Worm (Caenorhabditis elegans): Measurements from ENCODE around the gene T21C9.11.

The T21C9.11 gene

DNA sequence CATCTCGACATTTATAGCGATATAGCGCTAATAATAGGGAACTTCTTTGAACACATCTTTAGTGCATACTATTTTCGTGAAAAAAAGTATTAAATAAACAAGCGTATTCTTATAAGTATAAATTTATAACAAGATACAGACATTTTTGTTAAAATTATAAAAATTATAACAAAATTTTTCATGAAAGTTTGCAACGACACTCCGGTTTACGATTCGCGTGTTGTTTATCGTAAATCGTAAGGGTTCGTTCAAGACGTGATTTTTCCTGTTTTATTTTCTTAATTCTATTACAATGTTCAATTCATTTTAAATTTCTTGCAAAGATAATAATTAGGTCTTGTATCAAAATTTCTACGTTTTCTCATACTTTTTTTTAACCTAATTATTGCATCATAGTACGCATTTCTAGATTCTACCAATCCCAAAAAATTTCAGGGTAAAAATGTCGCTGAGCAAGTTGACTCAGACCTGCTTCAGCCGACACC, 4.0 kb upstream of the T21C9.11 start, which contains the start of gene scpl-4:
TSS of gene scpl-4 (plus strand) at position 435 of the 485 bp plus-strand sequence.
- TF ChIP-seq ceh-34 (tag; optimal IDR thresholded peaks at IDR 0.05): no peak
- no peak for TF ChIP-seq hlh-6 (tag; optimal IDR thresholded peaks at IDR 0.05)
- no peak for TF ChIP-seq ceh-24 (tag; optimal IDR thresholded peaks at IDR 0.05)
- no peak for TF ChIP-seq ceh-30 (tag; optimal IDR thresholded peaks at IDR 0.05)
- TF ChIP-seq rnt-1 (tag; optimal IDR thresholded peaks at IDR 0.05): no peak
- TF ChIP-seq gmeb-2 (tag; optimal IDR thresholded peaks at IDR 0.05): no peak
- no peak for TF ChIP-seq ama-1 (optimal IDR thresholded peaks at IDR 0.05)
- no peak for TF ChIP-seq hlh-30 (tag; optimal IDR thresholded peaks at IDR 0.05; ENCODE audit: insufficient read depth)
- no peak for TF ChIP-seq lin-11 (tag; optimal IDR thresholded peaks at IDR 0.05)

ce11 chrV:10597234-10597633, 2.5 kb upstream of the T21C9.11 start, which contains the start of gene T21C9.13:
Gene T21C9.13 (plus strand): TSS chrV:10597266.
- TF ChIP-seq tbx-7 (tag; optimal IDR thresholded peaks at IDR 0.05) (no peak), gmeb-2 (tag; optimal IDR thresholded peaks at IDR 0.05) (no peak), nfya-1 (tag; optimal IDR thresholded peaks at IDR 0.05) (no peak), K09A11.1 (tag; optimal IDR thresholded peaks at IDR 0.05; ENCODE audit: insufficient read depth) (no peak), pat-9 (tag; optimal IDR thresholded peaks at IDR 0.05) (no peak), npax-4 (tag; optimal IDR thresholded peaks at IDR 0.05) (no peak), lin-11 (tag; optimal IDR thresholded peaks at IDR 0.05) (no peak), ama-1 (optimal IDR thresholded peaks at IDR 0.05) (no peak), ceh-45 (GFP tag; IDR thresholded peaks at IDR 0.05) (no peak), dve-1 (tag; optimal IDR thresholded peaks at IDR 0.05) (no peak)

- TF ChIP-seq ceh-14 (tag; optimal IDR thresholded peaks at IDR 0.05): no peak
- TF ChIP-seq K02D7.2 (tag; optimal IDR thresholded peaks at IDR 0.05): no peak
- TF ChIP-seq lim-6 (tag; optimal IDR thresholded peaks at IDR 0.05): no peak
- TF ChIP-seq ceh-24 (tag; optimal IDR thresholded peaks at IDR 0.05): no peak
These were observed 2.2 kb downstream of the T21C9.11 start, which contains the start of gene T21C9.9 for ce11 chrV:10592479-10592878. Gene T21C9.9 (minus strand): TSS chrV:10592579.

DNA sequence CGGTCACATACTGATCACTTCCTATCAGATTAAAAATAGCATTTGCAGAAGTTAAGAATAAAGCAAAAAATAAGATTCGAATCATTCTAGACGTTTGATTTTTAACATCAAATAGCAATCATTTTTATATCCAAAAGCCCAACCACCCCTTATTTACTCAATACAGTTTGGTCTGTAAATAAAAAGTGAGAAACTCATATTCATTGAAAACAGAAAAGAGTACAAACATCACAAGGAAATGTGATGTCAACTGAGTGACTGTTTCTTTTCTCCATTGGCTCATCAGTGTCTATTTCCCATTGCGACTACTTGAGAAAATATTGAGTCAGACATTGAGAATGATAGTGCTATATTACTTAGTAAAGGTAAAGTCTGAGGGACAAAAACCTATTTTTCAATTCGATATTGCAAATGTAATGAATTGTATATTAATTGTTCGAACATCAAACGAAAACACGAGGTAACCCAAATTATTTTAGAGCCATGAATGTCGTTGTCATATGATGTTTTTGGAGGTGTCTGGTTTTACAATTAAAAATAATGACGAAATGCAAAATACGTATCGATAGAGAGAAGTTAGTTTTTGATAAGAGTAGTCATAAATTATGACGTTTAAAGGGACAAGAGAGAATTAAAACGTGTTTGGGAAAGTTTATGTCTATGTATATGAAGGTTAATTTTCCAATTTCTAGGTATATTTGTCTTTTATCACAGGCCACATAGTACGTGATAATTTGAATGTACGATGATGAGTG, 4.8 kb downstream of the T21C9.11 start, which contains the start of gene ttr-23:
TSS of gene ttr-23 (minus strand) at position 87 of the 755 bp plus-strand sequence.
- TF ChIP-seq K02D7.2 (tag; optimal IDR thresholded peaks at IDR 0.05) (no peak), ttx-3 (tag; optimal IDR thresholded peaks at IDR 0.05) (no peak), pha-2 (tag; optimal IDR thresholded peaks at IDR 0.05) (no peak), ceh-48 (tag; optimal IDR thresholded peaks at IDR 0.05) (no peak), Y22D7AL.16 (tag; optimal IDR thresholded peaks at IDR 0.05) (no peak), sox-4 (tag; optimal IDR thresholded peaks at IDR 0.05) (no peak), nfya-1 (tag; optimal IDR thresholded peaks at IDR 0.05) (no peak), lin-11 (tag; optimal IDR thresholded peaks at IDR 0.05) (no peak), fax-1 (tag; optimal IDR thresholded peaks at IDR 0.05) (no peak)

DNA sequence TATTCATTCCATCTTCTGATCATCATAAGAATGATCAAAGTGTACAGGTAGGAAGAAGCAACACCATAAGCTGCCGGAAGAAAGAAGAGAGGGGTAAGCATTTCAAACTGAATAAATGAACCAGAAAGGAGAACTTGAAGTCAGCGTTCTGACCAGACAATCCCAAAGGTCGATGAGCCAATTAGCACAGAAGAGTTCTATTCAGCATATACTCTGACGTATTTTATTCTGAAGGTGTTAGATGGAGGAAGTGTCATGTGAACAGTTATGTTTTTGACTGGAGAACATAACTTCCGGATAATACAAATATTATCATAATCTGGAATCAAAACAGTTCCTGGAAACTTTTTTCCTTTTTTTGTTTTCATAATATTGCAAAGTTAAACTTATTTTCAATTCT, 6.0 kb downstream of the T21C9.11 start, which contains the start of gene srg-32:
TSS of gene srg-32 (minus strand) at position 101 of the 400 bp plus-strand sequence.
- TF ChIP-seq ama-1 (optimal IDR thresholded peaks at IDR 0.05) (no peak), tbx-2 (tag; optimal IDR thresholded peaks at IDR 0.05) (no peak), gmeb-2 (tag; optimal IDR thresholded peaks at IDR 0.05) (no peak), K02D7.2 (tag; optimal IDR thresholded peaks at IDR 0.05) (no peak), ceh-19 (GFP tag; optimal IDR thresholded peaks at IDR 0.05) (no peak), sdc-2 (tag; optimal IDR thresholded peaks at IDR 0.05) (no peak), C08G9.2 (tag; optimal IDR thresholded peaks at IDR 0.05) (no peak)

DNA sequence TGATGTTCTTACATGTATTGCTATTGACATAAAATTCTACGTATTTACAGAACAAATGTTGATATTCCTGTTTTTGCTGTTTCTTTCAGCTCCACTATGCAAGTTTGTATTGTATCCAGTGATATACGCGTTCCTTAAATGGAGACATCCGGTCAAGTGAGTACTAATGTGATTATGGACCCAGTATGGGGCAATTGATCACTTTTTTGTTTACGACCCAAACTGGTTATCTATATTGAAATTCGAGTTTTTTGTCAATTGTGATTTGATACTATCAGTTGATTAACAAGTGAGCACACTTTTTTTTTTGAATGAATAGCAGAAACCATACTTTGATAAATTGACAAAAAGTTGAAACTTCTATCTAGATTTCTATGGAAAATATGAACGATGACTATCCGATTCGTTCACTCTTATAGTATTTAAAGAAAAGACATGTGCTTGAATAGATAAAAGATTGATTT, 12.8 kb downstream of the T21C9.11 start, which contains the start of gene T21C9.6:
TSS of gene T21C9.6 (plus strand) at position 51 of the 464 bp plus-strand sequence.
- no peak for TF ChIP-seq hlh-30 (tag; optimal IDR thresholded peaks at IDR 0.05; ENCODE audit: insufficient read depth)
- no peak for TF ChIP-seq Y22D7AL.16 (tag; optimal IDR thresholded peaks at IDR 0.05)
- no peak for TF ChIP-seq ama-1 (optimal IDR thresholded peaks at IDR 0.05)
- no peak for TF ChIP-seq hlh-15 (tag; optimal IDR thresholded peaks at IDR 0.05)
- no peak for TF ChIP-seq pag-3 (tag; optimal IDR thresholded peaks at IDR 0.05; ENCODE audit: borderline replicate concordance)
- no peak for TF ChIP-seq tbx-2 (tag; optimal IDR thresholded peaks at IDR 0.05)
- no peak for TF ChIP-seq lim-6 (tag; optimal IDR thresholded peaks at IDR 0.05)
- TF ChIP-seq elt-4 (tag; optimal IDR thresholded peaks at IDR 0.05): no peak
- TF ChIP-seq nhr-232 (tag; optimal IDR thresholded peaks at IDR 0.05): no peak
- TF ChIP-seq ceh-9 (tag; optimal IDR thresholded peaks at IDR 0.05): no peak
- TF ChIP-seq elt-2 (tag; optimal IDR thresholded peaks at IDR 0.05): no peak

Measured in whole organism, late embryonic.